Worm (Caenorhabditis elegans) whole organism, L1 larva: Measurements from ENCODE around the gene srw-7.

Source experiments
- ama-1 ChIP-seq: fragments of 150-350 bp; optimal IDR thresholded peaks from 2 replicates; lab custom pipeline; 2014
- hlh-4 ChIP-seq: sonication (generic microtip); optimal IDR thresholded peaks from 2 replicates; lab custom pipeline; 2016; ENCODE audit warnings: mild to moderate bottlenecking, missing genetic modification characterization, missing compliant biosample characterization
- isw-1 ChIP-seq: fragments of 200-800 bp; sonication (Bioruptor generic); IDR thresholded peaks from 2 replicates; pipeline ENCODE4 v1.3.6; 2022; ENCODE audit warnings: missing genetic modification characterization, missing compliant biosample characterization
- jun-1 ChIP-seq: fragments of 150-350 bp; optimal IDR thresholded peaks from 2 replicates; lab custom pipeline; 2014; ENCODE audit warnings: missing biosample characterization, missing genetic modification reagents, missing genetic modification characterization
- lin-39 ChIP-seq: fragments of 150-350 bp; optimal IDR thresholded peaks from 2 replicates; lab custom pipeline; 2014; ENCODE audit warnings: missing biosample characterization, missing genetic modification reagents, missing genetic modification characterization
- mdl-1 ChIP-seq, 2 experiments: fragments of 150-350 bp; optimal IDR thresholded peaks; 2 replicates each; lab custom pipeline; 2014 to 2017; ENCODE audit warnings: missing biosample characterization in 2 of 2, missing genetic modification characterization in 2 of 2, inconsistent platforms in 1 of 2
- nhr-11 ChIP-seq: fragments of 150-350 bp; optimal IDR thresholded peaks from 2 replicates; lab custom pipeline; 2014; ENCODE audit warnings: missing biosample characterization, missing genetic modification characterization
- nhr-76 ChIP-seq: sonication (generic microtip); optimal IDR thresholded peaks from 2 replicates; lab custom pipeline; 2017; ENCODE audit warnings: missing biosample characterization, missing genetic modification characterization
- tbx-2 ChIP-seq: sonication (generic microtip); optimal IDR thresholded peaks from 2 replicates; lab custom pipeline; 2016; ENCODE audit warnings: missing genetic modification characterization, missing compliant biosample characterization
- unc-62 ChIP-seq: fragments of 150-350 bp; optimal IDR thresholded peaks from 2 replicates; lab custom pipeline; 2014; ENCODE audit warnings: missing biosample characterization, missing genetic modification reagents, missing genetic modification characterization
- zag-1 ChIP-seq: fragments of 150-350 bp; optimal IDR thresholded peaks from 2 replicates; lab custom pipeline; 2014; ENCODE audit warnings: missing biosample characterization, missing genetic modification characterization

- TF ChIP-seq hlh-4 (tag; lab: Kevin White, UChicago) (no peak), lin-39 (tag; lab: Kevin White, UChicago) (no peak), ama-1 (lab: Kevin White, UChicago) (no peak), mdl-1 (tag; optimal IDR thresholded peaks at IDR 0.05; lab: Kevin White, UChicago) (no peak), nhr-11 (tag; lab: Kevin White, UChicago) (no peak), nhr-76 (no peak), unc-62 (no peak), jun-1 (tag; lab: Kevin White, UChicago) (no peak), tbx-2 (tag; lab: Kevin White, UChicago) (no peak), zag-1 (tag; lab: Kevin White, UChicago) (no peak), isw-1 (no peak)
These were observed 29.9 kb upstream of the srw-7 start, which contains the start of gene cysl-3 for ce11 chrV:3776086-3776589.
